Fruit fly (Drosophila melanogaster) whole organism, embryonic: ENCODE measurements around the gene CG7907.

Source experiments
- B-H1 ChIP-seq: fragments of 200-800 bp; sonication (Bioruptor generic); IDR thresholded peaks from 3 replicates; pipeline ENCODE4 v1.3.6; 2022; ENCODE audit warnings: missing biosample characterization, missing genetic modification characterization
- Bgb ChIP-seq: fragments of 200-800 bp; sonication (Bioruptor generic); IDR thresholded peaks from 2 replicates; pipeline ENCODE4 v1.3.6; 2022; ENCODE audit warnings: missing biosample characterization, missing genetic modification characterization; ENCODE audit not compliant: partially characterized antibody
- CG10267 ChIP-seq: fragments of 200-800 bp; sonication (Bioruptor generic); optimal IDR thresholded peaks from 2 replicates; lab custom pipeline; 2018; ENCODE audit warnings: missing biosample characterization, mild to moderate bottlenecking, missing genetic modification characterization, moderate library complexity
- CG1233 ChIP-seq: fragments of 200-800 bp; sonication (Bioruptor generic); optimal IDR thresholded peaks from 4 replicates; lab custom pipeline; 2018; ENCODE audit warnings: missing biosample characterization, mild to moderate bottlenecking, missing genetic modification characterization
- CG14710 ChIP-seq: fragments of 200-800 bp; sonication (Bioruptor generic); optimal IDR thresholded peaks from 3 replicates; lab custom pipeline; 2019; ENCODE audit warnings: missing biosample characterization, mild to moderate bottlenecking, missing genetic modification characterization, moderate library complexity
- CG14965 ChIP-seq: fragments of 200-800 bp; sonication (Bioruptor generic); optimal IDR thresholded peaks from 2 replicates; lab custom pipeline; 2016; ENCODE audit warnings: missing biosample characterization, missing genetic modification characterization, borderline replicate concordance
- CG1602 ChIP-seq: fragments of 200-800 bp; sonication (Bioruptor generic); optimal IDR thresholded peaks from 3 replicates; lab custom pipeline; 2016; ENCODE audit warnings: missing biosample characterization, missing genetic modification characterization
- CG16863 ChIP-seq: fragments of 200-800 bp; sonication (Bioruptor generic); optimal IDR thresholded peaks from 3 replicates; lab custom pipeline; 2016; ENCODE audit warnings: missing biosample characterization, missing genetic modification characterization
- CG1832 ChIP-seq: fragments of 200-800 bp; sonication (Bioruptor generic); optimal IDR thresholded peaks from 2 replicates; lab custom pipeline; 2017; ENCODE audit warnings: missing biosample characterization, mild to moderate bottlenecking, missing genetic modification characterization, inconsistent platforms
- CG3163 ChIP-seq: fragments of 200-800 bp; sonication (Bioruptor generic); optimal IDR thresholded peaks from 3 replicates; lab custom pipeline; 2016; ENCODE audit warnings: missing biosample characterization, missing genetic modification characterization
- CG3838 ChIP-seq: fragments of 200-800 bp; sonication (Bioruptor generic); optimal IDR thresholded peaks from 3 replicates; lab custom pipeline; 2016; ENCODE audit warnings: missing biosample characterization, missing genetic modification characterization
- CG5953 ChIP-seq: fragments of 200-800 bp; sonication (Bioruptor generic); IDR thresholded peaks from 2 replicates; pipeline ENCODE4 v1.3.6; 2022; ENCODE audit warnings: missing biosample characterization, missing genetic modification characterization
- CG7556 ChIP-seq: fragments of 200-800 bp; sonication (Bioruptor generic); optimal IDR thresholded peaks from 2 replicates; lab custom pipeline; 2017; ENCODE audit warnings: missing biosample characterization, mild to moderate bottlenecking, missing genetic modification characterization
- CG9215 ChIP-seq: fragments of 200-800 bp; sonication (Bioruptor generic); IDR thresholded peaks from 2 replicates; pipeline ENCODE4 v1.3.6; 2022; ENCODE audit warnings: missing biosample characterization, missing genetic modification characterization
- CTCF ChIP-seq: fragments of 200-800 bp; sonication (Bioruptor generic); optimal IDR thresholded peaks from 2 replicates; lab custom pipeline; 2017; ENCODE audit warnings: missing biosample characterization, mild to moderate bottlenecking, missing genetic modification characterization, moderate library complexity
- D19B ChIP-seq: fragments of 200-800 bp; sonication (Bioruptor generic); optimal IDR thresholded peaks from 2 replicates; lab custom pipeline; 2017; ENCODE audit warnings: missing biosample characterization, mild to moderate bottlenecking, missing genetic modification characterization
- Lhr ChIP-seq: fragments of 200-800 bp; sonication (Bioruptor generic); optimal IDR thresholded peaks from 3 replicates; lab custom pipeline; 2017; ENCODE audit warnings: mild to moderate bottlenecking, missing biosample characterization, missing genetic modification reagents, missing genetic modification characterization
- NK7.1 ChIP-seq: fragments of 200-800 bp; sonication (Bioruptor generic); optimal IDR thresholded peaks from 3 replicates; lab custom pipeline; 2016; ENCODE audit warnings: missing biosample characterization, missing genetic modification characterization
- Taf1 ChIP-seq: fragments of 200-800 bp; sonication (Bioruptor generic); IDR thresholded peaks from 2 replicates; pipeline ENCODE4 v1.3.6; 2022; ENCODE audit warnings: missing biosample characterization, missing genetic modification characterization
- Vsx1 ChIP-seq: fragments of 200-800 bp; sonication (Bioruptor generic); optimal IDR thresholded peaks from 2 replicates; lab custom pipeline; 2017; ENCODE audit warnings: missing biosample characterization, mild to moderate bottlenecking, missing genetic modification characterization, missing genetic modification reagents
- amos ChIP-seq: fragments of 200-800 bp; sonication (Bioruptor generic); IDR thresholded peaks from 2 replicates; pipeline ENCODE4 v1.3.6; 2022; ENCODE audit warnings: missing biosample characterization, missing genetic modification characterization; ENCODE audit not compliant: partially characterized antibody
- cad ChIP-seq: fragments of >200 bp; optimal IDR thresholded peaks from 2 replicates; lab custom pipeline; 2017; ENCODE audit warnings: missing biosample characterization, missing genetic modification characterization
- cwo ChIP-seq: fragments of 200-800 bp; sonication (Bioruptor generic); optimal IDR thresholded peaks from 3 replicates; lab custom pipeline; 2017; ENCODE audit warnings: missing biosample characterization, missing genetic modification characterization, mild to moderate bottlenecking, moderate library complexity, missing genetic modification reagents
- exex ChIP-seq: fragments of 200-800 bp; sonication (Bioruptor generic); optimal IDR thresholded peaks from 4 replicates; lab custom pipeline; 2018; ENCODE audit warnings: missing biosample characterization, mild to moderate bottlenecking, missing genetic modification characterization, moderate library complexity
- fd96Cb ChIP-seq: fragments of 200-800 bp; sonication (Bioruptor generic); optimal IDR thresholded peaks from 2 replicates; lab custom pipeline; 2018; ENCODE audit warnings: missing biosample characterization, mild to moderate bottlenecking, missing genetic modification characterization, moderate library complexity
- fu2 ChIP-seq: fragments of 200-800 bp; sonication (Bioruptor generic); optimal IDR thresholded peaks from 2 replicates; lab custom pipeline; 2016; ENCODE audit warnings: missing biosample characterization, missing genetic modification characterization
- her ChIP-seq: fragments of 200-800 bp; sonication (Bioruptor generic); optimal IDR thresholded peaks from 2 replicates; lab custom pipeline; 2016; ENCODE audit warnings: missing biosample characterization, missing genetic modification characterization
- inv ChIP-seq: fragments of 200-800 bp; sonication (Bioruptor generic); IDR thresholded peaks from 2 replicates; pipeline ENCODE4 v1.3.6; 2022; ENCODE audit warnings: missing biosample characterization, missing genetic modification characterization; ENCODE audit not compliant: partially characterized antibody
- ken ChIP-seq: fragments of 200-800 bp; sonication (Bioruptor generic); IDR thresholded peaks from 3 replicates; pipeline ENCODE4 v1.3.6; 2022; ENCODE audit warnings: missing biosample characterization, missing genetic modification characterization
- pan ChIP-seq, 4 experiments: fragments of >200 bp in 3 of 4; fragments of 200-800 bp in 1 of 4; sonication (Bioruptor generic) in 1 of 4; optimal IDR thresholded peaks in 3 of 4; IDR thresholded peaks in 1 of 4; 2 replicates each; pipeline versions ENCODE4 v1.3.6 to Lab custom; 2017 to 2022; ENCODE audit warnings: missing biosample characterization in 2 of 4, missing genetic modification characterization in 2 of 4, mixed read lengths in 1 of 4
- prd ChIP-seq, 3 experiments: fragments of >200 bp in 2 of 3; fragments of 200-800 bp in 1 of 3; sonication (Bioruptor generic) in 1 of 3; optimal IDR thresholded peaks in 2 of 3; IDR thresholded peaks in 1 of 3; 2 replicates in 2 of 3; 3 replicates in 1 of 3; pipeline versions ENCODE4 v1.3.6 to Lab custom; 2017 to 2022; ENCODE audit warnings: missing biosample characterization in 1 of 3, missing genetic modification characterization in 1 of 3
- row ChIP-seq: fragments of 200-800 bp; sonication (Bioruptor generic); IDR thresholded peaks from 3 replicates; pipeline ENCODE4 v1.3.6; 2022; ENCODE audit warnings: missing biosample characterization, missing genetic modification characterization
- sd ChIP-seq: fragments of 200-800 bp; sonication (Bioruptor generic); optimal IDR thresholded peaks from 3 replicates; lab custom pipeline; 2018; ENCODE audit warnings: missing biosample characterization, mild to moderate bottlenecking, missing genetic modification characterization, moderate library complexity
- sima ChIP-seq: fragments of 200-800 bp; sonication (Bioruptor generic); optimal IDR thresholded peaks from 2 replicates; lab custom pipeline; 2016; ENCODE audit warnings: missing biosample characterization, missing genetic modification characterization
- sqz ChIP-seq: fragments of 200-800 bp; sonication (Bioruptor generic); optimal IDR thresholded peaks from 3 replicates; lab custom pipeline; 2018; ENCODE audit warnings: missing biosample characterization, mild to moderate bottlenecking, missing genetic modification characterization
- tin ChIP-seq: fragments of 200-800 bp; sonication (Bioruptor generic); optimal IDR thresholded peaks from 3 replicates; lab custom pipeline; 2016; ENCODE audit warnings: missing biosample characterization, missing genetic modification characterization
- tio ChIP-seq: fragments of 200-800 bp; sonication (Bioruptor generic); optimal IDR thresholded peaks from 2 replicates; lab custom pipeline; 2017; ENCODE audit warnings: missing biosample characterization, missing genetic modification characterization, inconsistent platforms
- twi ChIP-seq: fragments of 200-800 bp; optimal IDR thresholded peaks from 2 replicates; lab custom pipeline; 2019; ENCODE audit warnings: missing biosample characterization, mild to moderate bottlenecking, missing genetic modification characterization, moderate library complexity
- wek ChIP-seq: fragments of 200-800 bp; sonication (Bioruptor generic); optimal IDR thresholded peaks from 3 replicates; lab custom pipeline; 2018; ENCODE audit warnings: missing biosample characterization, mild to moderate bottlenecking, missing genetic modification characterization, moderate library complexity

The CG7907 gene

dm6 chr3R:21378595-21378994 lies 24.9 kb upstream of the CG7907 start, which contains the start of gene tin (continued):
- TF ChIP-seq sd (tag; lab: Kevin White, UChicago) (peak; percentile 92), fd96Cb (peak; percentile 88), CG14710 (tag; lab: Kevin White, UChicago) (peak; percentile 95), CTCF (peak; percentile 37), D19B (GFP tag; lab: Kevin White, UChicago) (peak; percentile 55), sima (GFP tag; lab: Kevin White, UChicago) (no peak), prd (optimal IDR thresholded peaks at IDR 0.05; lab: Kevin White, UChicago) (no peak), prd (GFP tag; IDR thresholded peaks at IDR 0.05; lab: Robert Waterston, UW) (peak; percentile 98), row (GFP tag; lab: Robert Waterston, UW) (peak; percentile 98), CG14965 (GFP tag; lab: Kevin White, UChicago) (no peak), tio (GFP tag; lab: Kevin White, UChicago) (peak; percentile 73), CG7556 (GFP tag; lab: Kevin White, UChicago) (peak; percentile 95), pan (optimal IDR thresholded peaks at IDR 0.05; lab: Kevin White, UChicago) (no peak), pan (GFP tag; optimal IDR thresholded peaks at IDR 0.05 in 1 of 2, IDR thresholded peaks at IDR 0.05 in 1 of 2) (peak in 1 of 2 experiments; percentile 98), tin (peak; percentile 93), CG1832 (GFP tag; lab: Kevin White, UChicago) (peak; percentile 77), Bgb (GFP tag; lab: Robert Waterston, UW) (peak; percentile 57), Vsx1 (peak; percentile 82), CG9215 (GFP tag; lab: Robert Waterston, UW) (no peak; the same call in 1 of the 2 replicates), Taf1 (peak; percentile 74), CG1233 (GFP tag; lab: Kevin White, UChicago) (peak; percentile 91), CG10267 (tag; lab: Kevin White, UChicago) (peak; percentile 91), Lhr (peak; percentile 83), cad (no peak), CG3163 (no peak), amos (GFP tag; lab: Robert Waterston, UW) (peak; percentile 69), her (GFP tag; lab: Kevin White, UChicago) (no peak), wek (GFP tag; lab: Kevin White, UChicago) (peak; percentile 26), exex (no peak), NK7.1 (GFP tag; lab: Kevin White, UChicago) (no peak)

DNA sequence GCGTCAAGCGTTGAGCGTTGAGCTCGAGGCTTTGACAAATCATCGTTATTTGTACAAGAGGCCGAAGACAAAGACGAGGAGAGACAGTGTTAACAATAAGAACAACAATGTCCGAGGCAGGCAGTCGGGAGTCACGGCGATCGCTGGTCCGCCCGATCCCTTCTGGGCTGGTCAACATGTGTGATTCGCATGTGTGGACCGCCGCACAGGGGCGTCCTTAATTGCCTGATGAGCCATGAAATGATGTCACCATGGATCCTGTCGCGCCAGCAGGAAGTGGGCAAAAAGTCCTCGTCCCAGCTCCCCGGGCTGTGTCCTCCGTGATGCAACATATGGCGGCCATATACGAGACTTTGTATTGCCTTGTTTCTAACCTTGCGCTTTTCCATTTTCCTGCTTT lies 23.6 kb upstream of the CG7907 start:
- TF ChIP-seq CG16863 (GFP tag; lab: Kevin White, UChicago) (no peak), twi (tag; lab: Kevin White, UChicago) (peak; percentile 97), ken (0 out of 3 replicates have a peak, but pooled peaks have one; percentile 13), prd (optimal IDR thresholded peaks at IDR 0.05; lab: Kevin White, UChicago) (no peak), prd (GFP tag; IDR thresholded peaks at IDR 0.05; lab: Robert Waterston, UW) (peak; percentile 6; the same call in 1 of the 3 replicates), CG5953 (GFP tag; lab: Robert Waterston, UW) (no peak), fu2 (no peak), Lhr (no peak), sqz (GFP tag; lab: Kevin White, UChicago) (no peak), cwo (GFP tag; lab: Kevin White, UChicago) (no peak), CG3838 (GFP tag; lab: Kevin White, UChicago) (no peak), inv (GFP tag; lab: Robert Waterston, UW) (no peak), CG1602 (GFP tag; lab: Kevin White, UChicago) (no peak), B-H1 (no peak)
- TF ChIP-seq, all 482 proteins: peak for 3
